Fruit fly (Drosophila melanogaster): ENCODE measurements around the gene Atet.

dm6 chr2L:4349677-4350076 lies 16.0 kb downstream of the Atet start:
- no peak for TF ChIP-seq CG1620 (GFP tag; optimal IDR thresholded peaks at IDR 0.05)
- no peak for TF ChIP-seq CG14711 (tag; optimal IDR thresholded peaks at IDR 0.05)
- TF ChIP-seq Clk (GFP tag; optimal IDR thresholded peaks at IDR 0.05), result no peak
- TF ChIP-seq ovo (GFP tag; optimal IDR thresholded peaks at IDR 0.05), result no peak
- no peak for TF ChIP-seq CG5204 (GFP tag; optimal IDR thresholded peaks at IDR 0.05)
- no peak for TF ChIP-seq bab1 (GFP tag; optimal IDR thresholded peaks at IDR 0.05)
- no peak for TF ChIP-seq Crg-1 (GFP tag; optimal IDR thresholded peaks at IDR 0.05)
- no peak for TF ChIP-seq CG7045 (GFP tag; optimal IDR thresholded peaks at IDR 0.05)
- TF ChIP-seq CG11617 (GFP tag; optimal IDR thresholded peaks at IDR 0.05), result no peak
- no peak for TF ChIP-seq kay (GFP tag; ENCODE audit: borderline replicate concordance)
- no peak for TF ChIP-seq CG12768 (GFP tag; optimal IDR thresholded peaks at IDR 0.05)
- no peak for TF ChIP-seq cic (GFP tag; optimal IDR thresholded peaks at IDR 0.05)
